Worm (Caenorhabditis elegans): ENCODE results near the gene qdpr-1.

qdpr-1 gene

ce11 chrIII:13376304-13376760 lies 17.4 kb upstream of the qdpr-1 start, which contains the start of gene lis-1:
lis-1 (minus strand) TSS chrIII:13376710.
- TF ChIP-seq nfya-1 (tag; optimal IDR thresholded peaks at IDR 0.05; ENCODE audit: insufficient read depth) (peak; percentile 5), mml-1 (tag; optimal IDR thresholded peaks at IDR 0.05) (no peak)

- TF ChIP-seq egl-5 (tag; optimal IDR thresholded peaks at IDR 0.05) (peak; percentile 9), egl-27 (tag; optimal IDR thresholded peaks at IDR 0.05) (no peak), nhr-43 (tag; optimal IDR thresholded peaks at IDR 0.05; ENCODE audit: poor library complexity, severe bottlenecking) (peak; percentile 7), pqm-1 (tag; optimal IDR thresholded peaks at IDR 0.05) (peak; percentile 62), mdl-1 (tag; optimal IDR thresholded peaks at IDR 0.05) (no peak), nfya-1 (tag; optimal IDR thresholded peaks at IDR 0.05; ENCODE audit: insufficient read depth) (peak; percentile 93), ama-1 (optimal IDR thresholded peaks at IDR 0.05) (no peak), pha-4 (tag; optimal IDR thresholded peaks at IDR 0.05) (peak; percentile 55), lin-39 (tag; optimal IDR thresholded peaks at IDR 0.05) (peak; percentile 91), aly-2 (tag; optimal IDR thresholded peaks at IDR 0.05) (no peak), ceh-16 (tag; optimal IDR thresholded peaks at IDR 0.05) (no peak), hmg-11 (tag; optimal IDR thresholded peaks at IDR 0.05) (peak; percentile 97), lin-15B (tag; optimal IDR thresholded peaks at IDR 0.05) (peak; percentile 27), tbx-2 (tag; optimal IDR thresholded peaks at IDR 0.05) (no peak), ceh-82 (tag; optimal IDR thresholded peaks at IDR 0.05) (no peak), snpc-4 (tag; optimal IDR thresholded peaks at IDR 0.05) (peak; percentile 56), skn-1 (tag; optimal IDR thresholded peaks at IDR 0.05) (peak; percentile 76), jun-1 (tag; optimal IDR thresholded peaks at IDR 0.05) (peak; percentile 55), elt-2 (tag; optimal IDR thresholded peaks at IDR 0.05) (peak; percentile 93), mml-1 (tag; optimal IDR thresholded peaks at IDR 0.05) (no peak)
Measured at ce11 chrIII:13377249-13377648, 16.5 kb upstream of the qdpr-1 start.

ce11 chrIII:13378242-13378641 lies 15.5 kb upstream of the qdpr-1 start, which contains the start of gene T03F6.10:
T03F6.10 (minus strand) TSS chrIII:13378342.
- no peak for TF ChIP-seq sea-2 (GFP tag; optimal IDR thresholded peaks at IDR 0.05)
- TF ChIP-seq lsy-12 (tag; optimal IDR thresholded peaks at IDR 0.05), result no peak
- TF ChIP-seq hmg-11 (tag; optimal IDR thresholded peaks at IDR 0.05), result no peak
- TF ChIP-seq ceh-16 (tag; optimal IDR thresholded peaks at IDR 0.05), result no peak
- TF ChIP-seq aly-2 (tag; optimal IDR thresholded peaks at IDR 0.05), result no peak
- TF ChIP-seq nhr-237 (tag; optimal IDR thresholded peaks at IDR 0.05), result no peak
- no peak for TF ChIP-seq nhr-23 (tag; optimal IDR thresholded peaks at IDR 0.05)
- no peak for TF ChIP-seq tbx-2 (tag; optimal IDR thresholded peaks at IDR 0.05)

- TF ChIP-seq snpc-4 (tag; optimal IDR thresholded peaks at IDR 0.05) (no peak), fkh-2 (tag; optimal IDR thresholded peaks at IDR 0.05) (no peak), fos-1 (tag; optimal IDR thresholded peaks at IDR 0.05) (no peak), pha-4 (tag; optimal IDR thresholded peaks at IDR 0.05) (no peak), egl-5 (tag; optimal IDR thresholded peaks at IDR 0.05) (no peak)
Measured at ce11 chrIII:13380196-13380595, 13.5 kb upstream of the qdpr-1 start, which contains the start of gene T03F6.6. T03F6.6 (minus strand) TSS chrIII:13380296.

- no peak for TF ChIP-seq aly-2 (tag; optimal IDR thresholded peaks at IDR 0.05)
- TF ChIP-seq nhr-11 (tag; optimal IDR thresholded peaks at IDR 0.05), result no peak
- TF ChIP-seq fkh-2 (tag; optimal IDR thresholded peaks at IDR 0.05), result no peak
- peak; percentile 96 for TF ChIP-seq elt-1 (tag; optimal IDR thresholded peaks at IDR 0.05)
- no peak for TF ChIP-seq ZK546.5 (tag; optimal IDR thresholded peaks at IDR 0.05)
- TF ChIP-seq unc-39 (tag; optimal IDR thresholded peaks at IDR 0.05), result no peak
- no peak for TF ChIP-seq nhr-25 (tag; optimal IDR thresholded peaks at IDR 0.05)
- no peak for TF ChIP-seq hmg-11 (tag; optimal IDR thresholded peaks at IDR 0.05)
Measured at ce11 chrIII:13380881-13381280, 12.8 kb upstream of the qdpr-1 start.

ce11 chrIII:13381684-13382083 lies 12.0 kb upstream of the qdpr-1 start:
- TF ChIP-seq pha-4 (tag; optimal IDR thresholded peaks at IDR 0.05) (peak; percentile 7), fos-1 (tag; optimal IDR thresholded peaks at IDR 0.05) (no peak)

Measured in whole organism, L3 larva.